Fruit fly (Drosophila melanogaster) whole organism, adult: ENCODE results near the gene sisA.

ENCODE experiments used
- CG11617 ChIP-seq: fragments of 200-800 bp; sonication (Bioruptor generic); optimal IDR thresholded peaks from 2 replicates; lab custom pipeline; 2017; ENCODE audit warnings: mild to moderate bottlenecking, missing biosample characterization, missing genetic modification reagents, missing genetic modification characterization
- CG12768 ChIP-seq: fragments of 200-800 bp; sonication (Bioruptor generic); optimal IDR thresholded peaks from 2 replicates; lab custom pipeline; 2017; ENCODE audit warnings: missing biosample characterization, missing genetic modification characterization, mild to moderate bottlenecking, moderate library complexity, missing genetic modification reagents
- CG1620 ChIP-seq: fragments of 200-800 bp; sonication (Bioruptor generic); optimal IDR thresholded peaks from 2 replicates; lab custom pipeline; 2016; ENCODE audit warnings: missing biosample characterization, missing genetic modification characterization
- Clk ChIP-seq: fragments of 200-800 bp; sonication (Bioruptor generic); optimal IDR thresholded peaks from 2 replicates; lab custom pipeline; 2017; ENCODE audit warnings: missing biosample characterization, missing genetic modification characterization
- Mnt ChIP-seq: fragments of 200-800 bp; sonication (Bioruptor generic); optimal IDR thresholded peaks from 2 replicates; lab custom pipeline; 2016; ENCODE audit warnings: missing biosample characterization, mild to moderate bottlenecking, missing genetic modification characterization
- cic ChIP-seq: fragments of 200-800 bp; sonication (Bioruptor generic); optimal IDR thresholded peaks from 2 replicates; lab custom pipeline; 2017; ENCODE audit warnings: missing biosample characterization, mild to moderate bottlenecking, missing genetic modification characterization, moderate library complexity
- cnc ChIP-seq, 2 experiments: fragments of >200 bp; optimal IDR thresholded peaks; 2 replicates each; lab custom pipeline; 2017
- kay ChIP-seq: fragments of 200-800 bp; sonication (Bioruptor generic); peaks from one replicate; lab custom pipeline; 2016; ENCODE audit warnings: missing biosample characterization, missing genetic modification characterization, borderline replicate concordance
- tj ChIP-seq: fragments of 200-800 bp; sonication (Bioruptor generic); optimal IDR thresholded peaks from 3 replicates; lab custom pipeline; 2017; ENCODE audit warnings: missing biosample characterization, mild to moderate bottlenecking, missing genetic modification characterization, moderate library complexity

dm6 chrX:11351351-11351750 is 29.2 kb upstream of the sisA start:
- TF ChIP-seq tj: peak; percentile 69
- TF ChIP-seq cnc (optimal IDR thresholded peaks at IDR 0.05; lab: Kevin White, UChicago): no peak
- TF ChIP-seq kay (GFP tag; lab: Kevin White, UChicago): no peak
- peak; percentile 85 for TF ChIP-seq Mnt
- peak; percentile 96 for TF ChIP-seq CG12768
- TF ChIP-seq CG11617 (GFP tag; lab: Kevin White, UChicago): peak; percentile 85
- TF ChIP-seq cic (GFP tag; lab: Kevin White, UChicago): peak; percentile 74
- TF ChIP-seq Clk (GFP tag; lab: Kevin White, UChicago): peak; percentile 89
- peak; percentile 92 for TF ChIP-seq CG1620
